Fruit fly (Drosophila melanogaster) whole organism: ENCODE measurements around the gene CG44437.

Experiments used
- CG8478 ChIP-seq: fragments of >200 bp; optimal IDR thresholded peaks from 2 replicates; lab custom pipeline; 2018; ENCODE audit warnings: inconsistent platforms
- EcR ChIP-seq, 2 experiments: fragments of >200 bp; optimal IDR thresholded peaks; 2 replicates each; lab custom pipeline; 2017; ENCODE audit warnings: missing biosample characterization in 2 of 2, missing genetic modification characterization in 2 of 2, missing genetic modification reagents in 2 of 2
- pan ChIP-seq: fragments of >200 bp; optimal IDR thresholded peaks from 2 replicates; lab custom pipeline; 2017
- psq ChIP-seq: fragments of >200 bp; optimal IDR thresholded peaks from 2 replicates; lab custom pipeline; 2017
- usp ChIP-seq: fragments of >200 bp; optimal IDR thresholded peaks from 2 replicates; lab custom pipeline; 2017; ENCODE audit warnings: missing biosample characterization, missing genetic modification characterization, mixed read lengths

DNA sequence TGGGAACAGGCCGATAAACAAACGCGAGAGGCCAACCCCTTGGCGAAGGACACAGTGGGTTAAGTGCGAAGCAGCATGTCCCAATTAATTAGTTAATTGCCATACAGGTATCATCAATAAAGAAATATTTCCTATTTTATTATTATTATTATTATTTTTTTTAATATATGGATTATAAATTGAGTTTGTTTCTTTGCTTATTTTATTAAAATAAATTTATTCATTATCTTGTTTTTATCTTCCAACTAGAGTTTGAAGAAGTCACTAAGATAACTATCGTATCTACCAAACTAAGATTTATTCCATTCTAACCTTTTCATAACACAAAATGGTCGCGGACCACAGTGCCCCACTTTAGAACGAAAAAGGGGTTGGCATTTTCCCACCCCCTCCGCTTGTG lies 6.0 kb upstream of the CG44437 start:
- TF ChIP-seq psq (lab: Kevin White, UChicago) (no peak), CG8478 (lab: Kevin White, UChicago) (no peak), EcR (GFP tag; optimal IDR thresholded peaks at IDR 0.05; lab: Kevin White, UChicago) (no peak), usp (GFP tag; lab: Kevin White, UChicago) (no peak), pan (lab: Kevin White, UChicago) (no peak)
